Worm (Caenorhabditis elegans) whole organism, young adult: ENCODE results near the gene srz-29.

ENCODE experiments used
- C06A6.2 ChIP-seq: fragments of 200-800 bp; sonication (Bioruptor generic); conservative IDR thresholded peaks from 2 replicates; pipeline ENCODE4 v1.3.6; 2022; ENCODE audit warnings: missing genetic modification characterization, missing compliant biosample characterization
- F23B12.7 ChIP-seq: sonication (generic microtip); optimal IDR thresholded peaks from 2 replicates; lab custom pipeline; 2017; ENCODE audit warnings: missing genetic modification characterization, mild to moderate bottlenecking, missing compliant biosample characterization, antibody characterized with exemption, moderate library complexity; ENCODE audit not compliant: insufficient read depth
- attf-6 ChIP-seq: fragments of 200-800 bp; sonication (Bioruptor generic); IDR thresholded peaks from 2 replicates; pipeline ENCODE4 v1.3.6; 2022; ENCODE audit warnings: missing genetic modification reagents, missing genetic modification characterization, missing compliant biosample characterization
- dpl-1 ChIP-seq: fragments of 150-350 bp; optimal IDR thresholded peaks from 2 replicates; lab custom pipeline; 2014; ENCODE audit warnings: missing biosample characterization, missing genetic modification reagents, missing genetic modification characterization
- hmg-1.2 ChIP-seq: fragments of 200-800 bp; sonication (Bioruptor generic); IDR thresholded peaks from 2 replicates; pipeline ENCODE4 v1.3.6; 2022; ENCODE audit warnings: missing genetic modification reagents, missing genetic modification characterization, missing compliant biosample characterization
- madf-8 ChIP-seq: fragments of 200-800 bp; sonication (Bioruptor generic); conservative IDR thresholded peaks from 2 replicates; pipeline ENCODE4 v1.3.6; 2022; ENCODE audit warnings: missing genetic modification reagents, missing genetic modification characterization, missing compliant biosample characterization
- nhr-90 ChIP-seq: sonication (generic microtip); optimal IDR thresholded peaks from 2 replicates; lab custom pipeline; 2016; ENCODE audit warnings: missing genotype, mild to moderate bottlenecking, missing genetic modification characterization, missing compliant biosample characterization
- sea-2 ChIP-seq: fragments of 200-800 bp; sonication (Bioruptor generic); IDR thresholded peaks from 2 replicates; pipeline ENCODE4 v1.3.6; 2022; ENCODE audit warnings: missing genetic modification characterization, missing compliant biosample characterization
- snpc-3.4 ChIP-seq: sonication (generic microtip); optimal IDR thresholded peaks from 2 replicates; lab custom pipeline; 2017; ENCODE audit warnings: missing genetic modification characterization, mild to moderate bottlenecking, missing compliant biosample characterization, antibody characterized with exemption, moderate library complexity, missing genotype, missing genetic modification reagents
- ztf-22 ChIP-seq: fragments of 200-800 bp; sonication (Bioruptor generic); optimal IDR thresholded peaks from 2 replicates; lab custom pipeline; 2018; ENCODE audit warnings: mild to moderate bottlenecking, missing genetic modification characterization, moderate library complexity, missing compliant biosample characterization

ce11 chrIV:13664090-13664489 lies 18.4 kb upstream of the srz-29 start, which contains the start of gene Y45F10C.4:
- TF ChIP-seq hmg-1.2 (GFP tag; lab: Robert Waterston, UW), result no peak
- no peak for TF ChIP-seq attf-6
- TF ChIP-seq dpl-1 (GFP tag; lab: Kevin White, UChicago), result no peak
- TF ChIP-seq ztf-22 (GFP tag; lab: Kevin White, UChicago), result no peak
- no peak for TF ChIP-seq sea-2 (GFP tag; lab: Robert Waterston, UW)
- no peak for TF ChIP-seq snpc-3.4
- no peak for TF ChIP-seq madf-8
- no peak for TF ChIP-seq nhr-90
- no peak for TF ChIP-seq F23B12.7 (tag; lab: Kevin White, UChicago)
- TF ChIP-seq C06A6.2 (GFP tag; lab: Robert Waterston, UW), result no peak
